Worm (Caenorhabditis elegans) whole organism, late embryonic: ENCODE data around the gene Y46G5A.28.

Source experiments
- K02D7.2 ChIP-seq: sonication (generic microtip); optimal IDR thresholded peaks from 2 replicates; lab custom pipeline; 2017; ENCODE audit warnings: mild to moderate bottlenecking, missing genetic modification characterization, missing compliant biosample characterization
- ahr-1 ChIP-seq: sonication (generic microtip); optimal IDR thresholded peaks from 2 replicates; lab custom pipeline; 2016; ENCODE audit warnings: missing genetic modification characterization, missing compliant biosample characterization
- ceh-18 ChIP-seq: sonication (generic microtip); optimal IDR thresholded peaks from 2 replicates; lab custom pipeline; 2016; ENCODE audit warnings: missing genetic modification characterization, missing compliant biosample characterization
- ceh-19 ChIP-seq: fragments of 200-800 bp; sonication (Bioruptor generic); optimal IDR thresholded peaks from 2 replicates; lab custom pipeline; 2018; ENCODE audit warnings: mild to moderate bottlenecking, missing genetic modification characterization, missing compliant biosample characterization
- ceh-30 ChIP-seq: fragments of 150-350 bp; optimal IDR thresholded peaks from 2 replicates; lab custom pipeline; 2014; ENCODE audit warnings: missing biosample characterization, missing genetic modification characterization
- ceh-34 ChIP-seq: sonication (generic microtip); optimal IDR thresholded peaks from 2 replicates; lab custom pipeline; 2016; ENCODE audit warnings: mild to moderate bottlenecking, missing genetic modification characterization, missing compliant biosample characterization
- ceh-45 ChIP-seq: fragments of 200-800 bp; sonication (Bioruptor generic); IDR thresholded peaks from 2 replicates; pipeline ENCODE4 v1.3.6; 2022; ENCODE audit warnings: missing genetic modification reagents, missing genetic modification characterization, missing compliant biosample characterization
- ceh-6 ChIP-seq: fragments of 200-800 bp; sonication (Bioruptor generic); optimal IDR thresholded peaks from 2 replicates; lab custom pipeline; 2018; ENCODE audit warnings: mild to moderate bottlenecking, missing genetic modification characterization, missing compliant biosample characterization
- dmd-4 ChIP-seq: sonication (generic microtip); optimal IDR thresholded peaks from 2 replicates; lab custom pipeline; 2016; ENCODE audit warnings: borderline replicate concordance, missing genetic modification characterization, missing compliant biosample characterization
- dve-1 ChIP-seq: sonication (generic microtip); optimal IDR thresholded peaks from 2 replicates; lab custom pipeline; 2017; ENCODE audit warnings: antibody characterized with exemption, mild to moderate bottlenecking, missing genetic modification characterization, missing compliant biosample characterization
- elt-2 ChIP-seq: sonication (generic microtip); optimal IDR thresholded peaks from 2 replicates; lab custom pipeline; 2016; ENCODE audit warnings: missing genetic modification reagents, missing genetic modification characterization, missing compliant biosample characterization
- ets-4 ChIP-seq: sonication (generic microtip); optimal IDR thresholded peaks from 2 replicates; lab custom pipeline; 2016; ENCODE audit warnings: missing genetic modification characterization, missing compliant biosample characterization
- fax-1 ChIP-seq: sonication (generic microtip); optimal IDR thresholded peaks from 2 replicates; lab custom pipeline; 2016; ENCODE audit warnings: missing genotype, missing genetic modification characterization, missing compliant biosample characterization
- fkh-10 ChIP-seq: fragments of 150-350 bp; optimal IDR thresholded peaks from 2 replicates; lab custom pipeline; 2014; ENCODE audit warnings: missing biosample characterization, missing genetic modification reagents, missing genetic modification characterization
- fkh-6 ChIP-seq: sonication (generic microtip); optimal IDR thresholded peaks from 2 replicates; lab custom pipeline; 2016; ENCODE audit warnings: missing genetic modification characterization, missing compliant biosample characterization
- gmeb-2 ChIP-seq: sonication (generic microtip); optimal IDR thresholded peaks from 2 replicates; lab custom pipeline; 2016; ENCODE audit warnings: missing genetic modification characterization, inconsistent platforms, missing compliant biosample characterization
- hlh-15 ChIP-seq: sonication (generic microtip); optimal IDR thresholded peaks from 2 replicates; lab custom pipeline; 2016; ENCODE audit warnings: missing genetic modification characterization, missing compliant biosample characterization
- hlh-30 ChIP-seq: sonication (generic microtip); optimal IDR thresholded peaks from 2 replicates; lab custom pipeline; 2017; ENCODE audit warnings: antibody characterized with exemption, missing genetic modification characterization, missing compliant biosample characterization; ENCODE audit not compliant: insufficient read depth
- hlh-6 ChIP-seq: sonication (generic microtip); optimal IDR thresholded peaks from 2 replicates; lab custom pipeline; 2016; ENCODE audit warnings: missing genotype, missing genetic modification characterization, missing compliant biosample characterization
- lim-6 ChIP-seq: sonication (generic microtip); optimal IDR thresholded peaks from 2 replicates; lab custom pipeline; 2016; ENCODE audit warnings: missing genetic modification characterization, missing compliant biosample characterization
- madf-2 ChIP-seq: sonication (generic microtip); optimal IDR thresholded peaks from 2 replicates; lab custom pipeline; 2017; ENCODE audit warnings: missing genetic modification characterization, missing compliant biosample characterization
- nfya-1 ChIP-seq: sonication (generic microtip); optimal IDR thresholded peaks from 2 replicates; lab custom pipeline; 2017; ENCODE audit warnings: missing genetic modification characterization, mild to moderate bottlenecking, missing compliant biosample characterization, antibody characterized with exemption, moderate library complexity
- npax-4 ChIP-seq: sonication (generic microtip); optimal IDR thresholded peaks from 2 replicates; lab custom pipeline; 2016; ENCODE audit warnings: missing genetic modification characterization, missing compliant biosample characterization
- pax-1 ChIP-seq: fragments of 150-350 bp; optimal IDR thresholded peaks from 2 replicates; lab custom pipeline; 2014; ENCODE audit warnings: missing biosample characterization, missing genetic modification characterization
- pha-2 ChIP-seq: sonication (generic microtip); optimal IDR thresholded peaks from 2 replicates; lab custom pipeline; 2017; ENCODE audit warnings: mild to moderate bottlenecking, missing genetic modification characterization, missing compliant biosample characterization
- pha-4 ChIP-seq: fragments of 150-350 bp; optimal IDR thresholded peaks from 2 replicates; lab custom pipeline; 2018; ENCODE audit warnings: missing biosample characterization, missing genetic modification reagents, missing genetic modification characterization
- ref-2 ChIP-seq: sonication (generic microtip); optimal IDR thresholded peaks from 2 replicates; lab custom pipeline; 2016; ENCODE audit warnings: missing genetic modification characterization, missing compliant biosample characterization
- rnt-1 ChIP-seq: sonication (generic microtip); optimal IDR thresholded peaks from 2 replicates; lab custom pipeline; 2016; ENCODE audit warnings: missing genetic modification characterization, missing compliant biosample characterization
- sox-4 ChIP-seq: sonication (generic microtip); optimal IDR thresholded peaks from 2 replicates; lab custom pipeline; 2017; ENCODE audit warnings: mild to moderate bottlenecking, missing genetic modification characterization, inconsistent platforms, missing compliant biosample characterization
- tbx-7 ChIP-seq: sonication (generic microtip); optimal IDR thresholded peaks from 2 replicates; lab custom pipeline; 2016; ENCODE audit warnings: missing genotype, missing genetic modification characterization, missing compliant biosample characterization
- ttx-3 ChIP-seq: sonication (generic microtip); optimal IDR thresholded peaks from 2 replicates; lab custom pipeline; 2016; ENCODE audit warnings: missing genetic modification reagents, missing genetic modification characterization, missing compliant biosample characterization
- zip-5 ChIP-seq: sonication (generic microtip); optimal IDR thresholded peaks from 2 replicates; lab custom pipeline; 2016; ENCODE audit warnings: missing genetic modification characterization, missing compliant biosample characterization

Y46G5A.28 gene

DNA sequence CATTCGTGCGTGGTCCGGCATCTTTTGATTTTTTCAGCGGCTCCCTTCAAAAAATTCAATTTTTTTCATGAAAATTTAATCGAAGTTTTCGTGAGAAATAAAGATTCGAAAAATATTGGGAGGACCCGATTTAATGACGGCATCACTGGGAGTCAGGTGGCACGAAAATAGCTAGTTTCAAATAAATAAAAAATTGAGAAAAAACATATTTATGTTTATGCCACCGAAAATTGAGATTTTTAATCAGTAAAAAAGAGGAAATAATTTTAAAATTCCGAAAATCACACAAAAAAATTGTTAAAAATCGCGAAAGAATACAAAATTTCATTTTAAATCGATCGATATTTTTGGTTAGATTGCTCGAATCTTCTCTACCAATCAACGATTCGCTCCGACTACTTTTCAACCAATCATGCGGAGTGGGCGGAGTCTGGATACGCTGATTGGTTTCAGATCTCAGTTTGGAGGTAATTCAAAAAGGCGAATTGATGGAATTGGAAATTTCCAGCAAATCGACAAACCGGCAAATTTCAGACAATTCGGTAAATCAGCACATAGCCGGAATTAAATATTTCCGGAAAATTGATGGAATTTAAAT, 27.9 kb downstream of the Y46G5A.28 start, which contains the start of gene gsy-1:
gsy-1 (minus strand) TSS at position 51 of the 598 bp plus-strand sequence.
- TF ChIP-seq ceh-34 (tag; lab: Kevin White, UChicago) (no peak), nfya-1 (tag; lab: Kevin White, UChicago) (peak; percentile 67)

DNA sequence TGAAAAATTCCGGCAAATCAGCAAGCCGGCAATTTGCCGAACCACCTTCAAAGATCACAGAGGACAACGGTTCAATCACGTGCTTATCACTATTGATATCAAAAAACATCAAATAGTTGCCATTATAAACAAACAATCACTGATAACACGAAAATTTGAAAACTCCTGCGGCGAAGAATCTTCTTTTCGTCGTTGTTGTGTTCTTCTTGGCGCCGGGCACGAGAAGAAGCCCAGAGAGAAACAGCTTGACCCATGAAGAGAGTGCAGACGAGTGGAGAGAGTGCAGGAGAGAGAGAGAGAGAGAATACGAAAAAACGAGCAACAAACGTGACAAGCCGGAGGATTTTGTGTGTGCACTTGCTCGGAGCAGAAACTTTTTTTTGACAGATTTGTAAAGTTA, 28.5 kb downstream of the Y46G5A.28 start:
- no peak for TF ChIP-seq dve-1 (tag; lab: Kevin White, UChicago)
- peak; percentile 37 for TF ChIP-seq ceh-18
- TF ChIP-seq hlh-30, result peak; percentile 21
- TF ChIP-seq ceh-30 (tag; lab: Kevin White, UChicago), result no peak
- TF ChIP-seq elt-2 (tag; lab: Kevin White, UChicago), result peak; percentile 36

DNA sequence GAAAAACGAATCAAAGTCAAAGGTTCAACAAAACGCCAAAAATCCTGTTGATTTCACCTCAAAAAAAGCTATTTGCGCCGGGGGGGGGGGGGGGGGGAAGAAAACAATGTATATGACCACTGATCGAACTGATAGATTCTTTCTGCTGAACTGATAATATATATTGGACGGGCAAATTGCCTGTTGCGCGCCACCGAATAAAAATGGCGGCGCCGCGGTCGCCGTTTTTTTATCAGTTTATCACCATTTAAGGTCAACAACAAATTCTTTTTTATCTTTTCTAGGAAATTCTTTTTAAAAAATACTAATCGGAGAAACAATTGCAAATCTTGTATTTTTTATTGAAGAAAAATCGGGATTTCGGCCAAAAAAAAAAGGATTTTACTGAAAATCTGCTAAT, 29.5 kb downstream of the Y46G5A.28 start:
- TF ChIP-seq fax-1 (no peak), ets-4 (tag; lab: Kevin White, UChicago) (no peak), npax-4 (tag; lab: Kevin White, UChicago) (no peak), ceh-34 (tag; lab: Kevin White, UChicago) (no peak), fkh-6 (no peak), tbx-7 (no peak), fkh-10 (no peak), pha-2 (tag; lab: Kevin White, UChicago) (no peak), ceh-19 (GFP tag; lab: Kevin White, UChicago) (no peak), madf-2 (tag; lab: Kevin White, UChicago) (no peak), dve-1 (tag; lab: Kevin White, UChicago) (no peak)

DNA sequence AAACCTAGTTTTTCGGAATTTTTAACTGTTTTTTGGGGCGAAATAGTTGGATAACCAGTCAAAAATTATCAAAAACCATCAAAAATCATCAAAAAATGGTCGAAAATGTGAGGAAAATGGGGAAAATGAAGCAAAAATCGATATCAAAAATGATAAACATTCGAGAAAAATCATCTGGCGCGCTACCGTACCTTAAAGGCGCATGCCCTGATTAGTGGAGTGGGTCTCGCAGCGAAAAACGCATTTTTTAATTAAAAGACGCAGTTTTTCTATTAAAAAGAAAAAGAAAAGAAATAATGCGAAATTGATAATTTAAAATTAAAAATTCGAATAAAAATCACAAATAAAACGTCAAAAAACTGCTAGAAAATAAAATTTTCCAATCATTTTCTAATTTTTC, 30.2 kb downstream of the Y46G5A.28 start, which contains the start of gene F35C5.1:
F35C5.1 (plus strand) TSS at position 399 of the 400 bp plus-strand sequence.
- TF ChIP-seq npax-4 (tag; lab: Kevin White, UChicago) (no peak), nfya-1 (tag; lab: Kevin White, UChicago) (no peak), hlh-15 (tag; lab: Kevin White, UChicago) (no peak), sox-4 (tag; lab: Kevin White, UChicago) (no peak), gmeb-2 (no peak), ceh-45 (GFP tag; lab: Robert Waterston, UW) (no peak)

DNA sequence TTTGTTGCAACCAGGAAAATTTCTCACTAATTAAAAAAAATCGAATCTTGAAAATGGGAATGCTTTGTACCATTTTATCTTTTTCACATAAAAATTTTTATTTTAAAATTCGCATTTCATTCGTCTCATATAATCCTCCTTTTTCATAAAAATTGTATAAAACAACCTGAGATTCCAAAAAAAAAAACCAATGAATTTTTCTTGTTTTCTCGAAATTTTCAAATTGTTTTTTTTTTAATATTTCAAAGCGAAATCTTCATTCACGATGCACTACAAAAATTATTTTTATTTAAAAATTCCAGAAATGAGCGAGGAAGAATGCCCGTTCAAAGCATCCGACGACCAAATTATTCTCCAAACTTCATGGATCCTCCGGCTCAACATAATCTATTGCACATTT, 34.7 kb downstream of the Y46G5A.28 start, which contains the start of gene sra-14:
sra-14 (plus strand) TSS at position 301 of the 400 bp plus-strand sequence.
- no peak for TF ChIP-seq K02D7.2 (tag; lab: Kevin White, UChicago)
- TF ChIP-seq pha-4 (tag; lab: Kevin White, UChicago), result no peak
- no peak for TF ChIP-seq ref-2 (tag; lab: Kevin White, UChicago)
- TF ChIP-seq pax-1, result no peak
- TF ChIP-seq hlh-30, result no peak
- no peak for TF ChIP-seq ahr-1
- no peak for TF ChIP-seq zip-5
- TF ChIP-seq dmd-4, result no peak
- TF ChIP-seq rnt-1, result no peak
- TF ChIP-seq hlh-6, result no peak

DNA sequence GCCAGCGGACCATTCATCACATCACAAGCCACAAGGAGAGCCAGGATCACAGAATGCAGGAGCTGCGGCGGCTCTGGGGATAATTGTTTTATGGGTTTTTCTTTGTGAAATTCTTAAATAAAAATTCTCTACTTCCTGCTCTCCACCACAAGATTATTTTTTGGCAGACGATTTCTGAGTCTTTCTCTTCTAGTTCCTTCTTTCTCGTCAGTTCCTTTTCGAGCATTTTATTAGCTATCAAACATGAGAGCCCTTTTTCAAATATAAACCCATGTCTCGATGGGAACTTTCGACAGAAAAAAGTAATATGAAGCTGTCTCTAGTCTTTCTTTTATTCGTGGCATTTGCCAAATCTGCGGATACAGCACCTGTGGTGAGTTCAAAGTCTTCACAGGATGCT, 38.2 kb downstream of the Y46G5A.28 start, which contains the start of gene F35C5.3:
F35C5.3 (plus strand) TSS at position 301 of the 400 bp plus-strand sequence.
- no peak for TF ChIP-seq ref-2 (tag; lab: Kevin White, UChicago)
- TF ChIP-seq lim-6 (tag; lab: Kevin White, UChicago), result no peak
- no peak for TF ChIP-seq K02D7.2 (tag; lab: Kevin White, UChicago)
- no peak for TF ChIP-seq ceh-6 (GFP tag; lab: Kevin White, UChicago)
- TF ChIP-seq ttx-3 (tag; lab: Kevin White, UChicago), result no peak
- no peak for TF ChIP-seq sox-4 (tag; lab: Kevin White, UChicago)
